Fruit fly (Drosophila melanogaster): ENCODE measurements around the gene CG10631.

The CG10631 gene

dm6 chr2L:19791321-19792281 is 34.9 kb upstream of the CG10631 start, which contains the start of the genes CdGAPr and CG10466 (continued):
- no peak for TF ChIP-seq CG6683 (GFP tag; optimal IDR thresholded peaks at IDR 0.05)
- no peak for TF ChIP-seq Aef1 (GFP tag; IDR thresholded peaks at IDR 0.05)
- TF ChIP-seq slou (GFP tag; optimal IDR thresholded peaks at IDR 0.05): no peak
- peak; percentile 21 for TF ChIP-seq CG10543 (GFP tag; optimal IDR thresholded peaks at IDR 0.05)
- TF ChIP-seq CG16863 (GFP tag; optimal IDR thresholded peaks at IDR 0.05): no peak
- TF ChIP-seq Lim3 (GFP tag; IDR thresholded peaks at IDR 0.05): no peak
- TF ChIP-seq luna (GFP tag; optimal IDR thresholded peaks at IDR 0.05): no peak
- TF ChIP-seq Mad (GFP tag; optimal IDR thresholded peaks at IDR 0.05): no peak
- TF ChIP-seq Gsc (GFP tag; IDR thresholded peaks at IDR 0.05): no peak
- peak; percentile 65 for TF ChIP-seq HLHmδ (GFP tag; optimal IDR thresholded peaks at IDR 0.05)
- TF ChIP-seq Hsf (GFP tag; optimal IDR thresholded peaks at IDR 0.05): peak; percentile 0
- no peak for TF ChIP-seq emc (GFP tag; optimal IDR thresholded peaks at IDR 0.05)
- peak; percentile 97 for TF ChIP-seq gfzf (GFP tag; optimal IDR thresholded peaks at IDR 0.05)
- TF ChIP-seq CG17359 (tag; optimal IDR thresholded peaks at IDR 0.05): no peak
- peak; percentile 58 for TF ChIP-seq CG11504 (tag; optimal IDR thresholded peaks at IDR 0.05)
- peak; percentile 41 for TF ChIP-seq CG18262 (tag; optimal IDR thresholded peaks at IDR 0.05)
- no peak for TF ChIP-seq Hand (GFP tag; optimal IDR thresholded peaks at IDR 0.05)
- TF ChIP-seq CG32532 (GFP tag; IDR thresholded peaks at IDR 0.05): peak; percentile 42; the same call in 1 of the 2 replicates
- TF ChIP-seq CG33213 (GFP tag; optimal IDR thresholded peaks at IDR 0.05): peak; percentile 63
- no peak for TF ChIP-seq CrebB (tag; optimal IDR thresholded peaks at IDR 0.05)
- TF ChIP-seq otp (GFP tag; IDR thresholded peaks at IDR 0.05): no peak
- TF ChIP-seq CG11695 (GFP tag; IDR thresholded peaks at IDR 0.05): no peak
- no peak for TF ChIP-seq zfh1 (GFP tag; IDR thresholded peaks at IDR 0.05)
- TF ChIP-seq Ptx1 (GFP tag; IDR thresholded peaks at IDR 0.05): no peak
- no peak for TF ChIP-seq CG6854 (GFP tag; optimal IDR thresholded peaks at IDR 0.05)
- TF ChIP-seq GATAe (GFP tag; conservative IDR thresholded peaks at IDR 0.05): no peak
- TF ChIP-seq NfI (GFP tag; optimal IDR thresholded peaks at IDR 0.05): no peak
- peak; percentile 13 for TF ChIP-seq Vsx1 (GFP tag; optimal IDR thresholded peaks at IDR 0.05)
- no peak for TF ChIP-seq hth (optimal IDR thresholded peaks at IDR 0.05)
- TF ChIP-seq CG2712 (tag; optimal IDR thresholded peaks at IDR 0.05): peak; percentile 49
- peak; percentile 5 for TF ChIP-seq CG6765 (GFP tag; optimal IDR thresholded peaks at IDR 0.05)
- no peak for TF ChIP-seq CG8281 (tag; optimal IDR thresholded peaks at IDR 0.05)
- TF ChIP-seq CG17328 (GFP tag; IDR thresholded peaks at IDR 0.05): no peak
- peak; percentile 16 for TF ChIP-seq CG12391 (tag; optimal IDR thresholded peaks at IDR 0.05)
- TF ChIP-seq sna (GFP tag; IDR thresholded peaks at IDR 0.05; ENCODE audit: partially characterized antibody): peak; percentile 22; the same call in 1 of the 2 replicates
- peak; percentile 62 for TF ChIP-seq CG7271 (tag; optimal IDR thresholded peaks at IDR 0.05)
- TF ChIP-seq Sry-β (GFP tag; optimal IDR thresholded peaks at IDR 0.05): no peak
- peak; percentile 54 for TF ChIP-seq Sin3A (optimal IDR thresholded peaks at IDR 0.05)
- TF ChIP-seq gsb-n (tag; optimal IDR thresholded peaks at IDR 0.05): peak; percentile 52
- TF ChIP-seq ham (GFP tag; IDR thresholded peaks at IDR 0.05): no peak
- TF ChIP-seq Sox102F (GFP tag; optimal IDR thresholded peaks at IDR 0.05): no peak
- TF ChIP-seq CG11696 (GFP tag; IDR thresholded peaks at IDR 0.05): no peak
- TF ChIP-seq CG2875 (GFP tag; optimal IDR thresholded peaks at IDR 0.05): no peak
- TF ChIP-seq abd-A (tag; optimal IDR thresholded peaks at IDR 0.05): peak; percentile 47
- TF ChIP-seq CG2199 (GFP tag; IDR thresholded peaks at IDR 0.05): no peak
- peak; percentile 52 for TF ChIP-seq CG12299 (tag; optimal IDR thresholded peaks at IDR 0.05)
- no peak for TF ChIP-seq CG4854 (GFP tag; optimal IDR thresholded peaks at IDR 0.05)
- no peak for TF ChIP-seq CG15011 (GFP tag; optimal IDR thresholded peaks at IDR 0.05)
- peak; percentile 68 for TF ChIP-seq Hmr (GFP tag; optimal IDR thresholded peaks at IDR 0.05)
